Fruit fly (Drosophila melanogaster): ENCODE measurements around the gene NetB.

The NetB gene

DNA sequence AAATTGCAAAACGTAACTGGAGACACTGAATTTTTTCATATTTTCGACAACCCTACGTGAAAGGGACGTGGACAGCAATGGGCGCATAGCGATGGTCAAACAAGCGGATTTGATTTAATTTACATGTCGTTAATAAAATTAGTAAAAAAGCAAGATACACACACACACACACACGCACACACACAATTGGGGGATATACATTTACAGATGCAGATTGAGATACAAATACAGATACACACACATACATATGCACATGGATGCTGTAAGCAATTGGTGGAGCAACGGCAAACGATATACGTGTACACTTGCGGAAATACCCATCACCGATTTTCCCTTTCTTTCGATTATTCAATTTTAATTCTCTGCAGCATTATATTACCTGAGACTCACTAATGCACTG is 15.8 kb upstream of the NetB start:
- TF ChIP-seq CG5204 (GFP tag; optimal IDR thresholded peaks at IDR 0.05) (no peak), cnc (optimal IDR thresholded peaks at IDR 0.05) (no peak)

dm6 chrX:14751162-14751561 is 2.0 kb upstream of the NetB start:
- no peak for TF ChIP-seq CG5204 (GFP tag; optimal IDR thresholded peaks at IDR 0.05)
- no peak for TF ChIP-seq CG11617 (GFP tag; optimal IDR thresholded peaks at IDR 0.05)
- no peak for TF ChIP-seq CG7101 (tag; optimal IDR thresholded peaks at IDR 0.05)
- no peak for TF ChIP-seq toe (GFP tag; optimal IDR thresholded peaks at IDR 0.05)
- no peak for TF ChIP-seq tj (GFP tag; optimal IDR thresholded peaks at IDR 0.05)
- TF ChIP-seq CG33017 (tag; optimal IDR thresholded peaks at IDR 0.05): no peak
- no peak for TF ChIP-seq CG1620 (GFP tag; optimal IDR thresholded peaks at IDR 0.05)
- no peak for TF ChIP-seq Crg-1 (GFP tag; optimal IDR thresholded peaks at IDR 0.05)
- no peak for TF ChIP-seq bab1 (GFP tag; optimal IDR thresholded peaks at IDR 0.05)
- no peak for TF ChIP-seq ovo (GFP tag; optimal IDR thresholded peaks at IDR 0.05)
- no peak for TF ChIP-seq CG7045 (GFP tag; optimal IDR thresholded peaks at IDR 0.05)
- no peak for TF ChIP-seq CG14711 (tag; optimal IDR thresholded peaks at IDR 0.05)
- TF ChIP-seq Clk (GFP tag; optimal IDR thresholded peaks at IDR 0.05): no peak
- TF ChIP-seq kay (GFP tag; ENCODE audit: borderline replicate concordance): no peak
- TF ChIP-seq Mnt (GFP tag; optimal IDR thresholded peaks at IDR 0.05): no peak
- TF ChIP-seq cic (GFP tag; optimal IDR thresholded peaks at IDR 0.05): no peak
- no peak for TF ChIP-seq CG12768 (GFP tag; optimal IDR thresholded peaks at IDR 0.05)
- no peak for TF ChIP-seq cnc (optimal IDR thresholded peaks at IDR 0.05)

DNA sequence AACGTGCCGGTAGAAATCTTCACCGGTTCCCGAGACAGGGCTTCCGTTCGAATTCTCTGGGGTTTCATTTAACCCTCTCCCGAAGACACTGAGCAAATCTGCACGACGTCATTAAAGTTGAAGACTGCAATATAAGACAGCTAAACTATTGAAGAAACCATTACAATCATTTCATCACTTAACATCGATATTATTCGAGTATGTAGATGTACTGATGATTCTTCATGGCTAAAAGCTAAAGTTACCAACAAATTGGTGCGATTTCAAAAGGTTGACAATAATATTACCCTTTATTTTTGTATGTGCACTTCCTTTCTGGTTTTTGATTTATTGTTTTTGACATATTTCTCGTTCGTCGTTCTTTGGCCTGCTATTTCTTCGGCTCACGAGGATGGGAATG is 1.3 kb upstream of the NetB start:
- no peak for TF ChIP-seq cic (GFP tag; optimal IDR thresholded peaks at IDR 0.05)
- TF ChIP-seq toe (GFP tag; optimal IDR thresholded peaks at IDR 0.05): no peak
- no peak for TF ChIP-seq bab1 (GFP tag; optimal IDR thresholded peaks at IDR 0.05)
- no peak for TF ChIP-seq kay (GFP tag; ENCODE audit: borderline replicate concordance)
- TF ChIP-seq CG12768 (GFP tag; optimal IDR thresholded peaks at IDR 0.05): no peak
- TF ChIP-seq Crg-1 (GFP tag; optimal IDR thresholded peaks at IDR 0.05): no peak
- no peak for TF ChIP-seq tj (GFP tag; optimal IDR thresholded peaks at IDR 0.05)
- no peak for TF ChIP-seq Hr96 (GFP tag; optimal IDR thresholded peaks at IDR 0.05)
- TF ChIP-seq CG11617 (GFP tag; optimal IDR thresholded peaks at IDR 0.05): no peak
- no peak for TF ChIP-seq CG7045 (GFP tag; optimal IDR thresholded peaks at IDR 0.05)
- TF ChIP-seq Clk (GFP tag; optimal IDR thresholded peaks at IDR 0.05): no peak
- TF ChIP-seq CG33017 (tag; optimal IDR thresholded peaks at IDR 0.05): no peak
- TF ChIP-seq Mnt (GFP tag; optimal IDR thresholded peaks at IDR 0.05): no peak

- no peak for TF ChIP-seq CG12768 (GFP tag; optimal IDR thresholded peaks at IDR 0.05)
- TF ChIP-seq kay (GFP tag; ENCODE audit: borderline replicate concordance): peak; percentile 7
Observed at dm6 chrX:14743819-14744218, 5.4 kb downstream of the NetB start.

- TF ChIP-seq CG7045 (GFP tag; optimal IDR thresholded peaks at IDR 0.05): no peak
- TF ChIP-seq CG5204 (GFP tag; optimal IDR thresholded peaks at IDR 0.05): no peak
- TF ChIP-seq CG12768 (GFP tag; optimal IDR thresholded peaks at IDR 0.05): no peak
- TF ChIP-seq cic (GFP tag; optimal IDR thresholded peaks at IDR 0.05): no peak
- TF ChIP-seq CG1620 (GFP tag; optimal IDR thresholded peaks at IDR 0.05): no peak
- TF ChIP-seq CG7101 (tag; optimal IDR thresholded peaks at IDR 0.05): no peak
- no peak for TF ChIP-seq Mnt (GFP tag; optimal IDR thresholded peaks at IDR 0.05)
- no peak for TF ChIP-seq bab1 (GFP tag; optimal IDR thresholded peaks at IDR 0.05)
- TF ChIP-seq Clk (GFP tag; optimal IDR thresholded peaks at IDR 0.05): no peak
Observed at dm6 chrX:14738420-14738819, 10.8 kb downstream of the NetB start.

- no peak for TF ChIP-seq CG12768 (GFP tag; optimal IDR thresholded peaks at IDR 0.05)
- no peak for TF ChIP-seq Mnt (GFP tag; optimal IDR thresholded peaks at IDR 0.05)
- no peak for TF ChIP-seq cnc (optimal IDR thresholded peaks at IDR 0.05)
- no peak for TF ChIP-seq CG7101 (tag; optimal IDR thresholded peaks at IDR 0.05)
- no peak for TF ChIP-seq CG7045 (GFP tag; optimal IDR thresholded peaks at IDR 0.05)
- no peak for TF ChIP-seq tj (GFP tag; optimal IDR thresholded peaks at IDR 0.05)
- no peak for TF ChIP-seq kay (GFP tag; ENCODE audit: borderline replicate concordance)
- TF ChIP-seq Crg-1 (GFP tag; optimal IDR thresholded peaks at IDR 0.05): no peak
- TF ChIP-seq pad (GFP tag; optimal IDR thresholded peaks at IDR 0.05): no peak
- no peak for TF ChIP-seq CG1620 (GFP tag; optimal IDR thresholded peaks at IDR 0.05)
- TF ChIP-seq Hr96 (GFP tag; optimal IDR thresholded peaks at IDR 0.05): no peak
- TF ChIP-seq toe (GFP tag; optimal IDR thresholded peaks at IDR 0.05): no peak
- no peak for TF ChIP-seq CG33017 (tag; optimal IDR thresholded peaks at IDR 0.05)
- no peak for TF ChIP-seq bab1 (GFP tag; optimal IDR thresholded peaks at IDR 0.05)
- TF ChIP-seq ovo (GFP tag; optimal IDR thresholded peaks at IDR 0.05): no peak
- TF ChIP-seq CG5204 (GFP tag; optimal IDR thresholded peaks at IDR 0.05): no peak
Observed at dm6 chrX:14727580-14727979, 21.6 kb downstream of the NetB start.

DNA sequence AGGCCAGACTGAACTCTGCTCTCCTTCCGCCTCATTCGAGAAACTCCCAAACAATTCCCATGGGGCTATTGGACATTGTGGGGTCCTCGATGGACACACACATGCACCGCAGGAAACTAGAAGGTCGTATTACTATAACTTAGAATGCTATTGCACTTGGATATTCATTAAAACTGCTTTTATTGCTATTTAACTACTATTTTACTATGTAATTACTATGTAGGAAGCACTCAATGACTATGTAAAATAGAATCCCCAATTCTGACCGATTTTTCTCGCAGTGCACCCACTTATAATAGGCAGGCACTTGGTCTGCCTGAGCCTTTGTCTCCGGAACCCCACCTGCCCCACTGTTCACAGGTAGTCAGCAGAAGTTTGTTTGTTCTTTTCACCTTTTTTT is 24.1 kb downstream of the NetB start:
- TF ChIP-seq cnc (optimal IDR thresholded peaks at IDR 0.05): no peak
- no peak for TF ChIP-seq Crg-1 (GFP tag; optimal IDR thresholded peaks at IDR 0.05)
- no peak for TF ChIP-seq CG12768 (GFP tag; optimal IDR thresholded peaks at IDR 0.05)
- TF ChIP-seq pad (GFP tag; optimal IDR thresholded peaks at IDR 0.05): no peak
- no peak for TF ChIP-seq CG33017 (tag; optimal IDR thresholded peaks at IDR 0.05)
- TF ChIP-seq Mnt (GFP tag; optimal IDR thresholded peaks at IDR 0.05): no peak
- TF ChIP-seq CG14711 (tag; optimal IDR thresholded peaks at IDR 0.05): no peak
- TF ChIP-seq ovo (GFP tag; optimal IDR thresholded peaks at IDR 0.05): no peak
- no peak for TF ChIP-seq CG7045 (GFP tag; optimal IDR thresholded peaks at IDR 0.05)
- no peak for TF ChIP-seq tj (GFP tag; optimal IDR thresholded peaks at IDR 0.05)
- TF ChIP-seq bab1 (GFP tag; optimal IDR thresholded peaks at IDR 0.05): no peak
- TF ChIP-seq CG5204 (GFP tag; optimal IDR thresholded peaks at IDR 0.05): no peak
- no peak for TF ChIP-seq CG1620 (GFP tag; optimal IDR thresholded peaks at IDR 0.05)
- TF ChIP-seq CG7101 (tag; optimal IDR thresholded peaks at IDR 0.05): no peak
- no peak for TF ChIP-seq CG11617 (GFP tag; optimal IDR thresholded peaks at IDR 0.05)
- no peak for TF ChIP-seq kay (GFP tag; ENCODE audit: borderline replicate concordance)
- TF ChIP-seq toe (GFP tag; optimal IDR thresholded peaks at IDR 0.05): no peak
- TF ChIP-seq Hr96 (GFP tag; optimal IDR thresholded peaks at IDR 0.05): no peak
- TF ChIP-seq cic (GFP tag; optimal IDR thresholded peaks at IDR 0.05): no peak
- TF ChIP-seq Clk (GFP tag; optimal IDR thresholded peaks at IDR 0.05): no peak
